3 fruit fly cellular contexts compared by ENCODE assay signal in genomic region chr2L:14552141-14552748, dm6.
TF ChIP-seq lines count a peak whose summit lies in the region.

No protein-coding gene starts in this region.

TF ChIP-seq in whole organism, embryonic, 481 proteins besides CTCF, POLR2A, EP300 and RAD21 (continued from another document and continues in another):
- no peak for TF ChIP-seq Hey (tag; optimal IDR thresholded peaks at IDR 0.05; lab: Kevin White, UChicago)
- peak; percentile 63 for TF ChIP-seq row (GFP tag; IDR thresholded peaks at IDR 0.05; lab: Robert Waterston, UW)
- TF ChIP-seq klu (GFP tag; IDR thresholded peaks at IDR 0.05; lab: Robert Waterston, UW): no peak
- TF ChIP-seq Nf-YC (tag; optimal IDR thresholded peaks at IDR 0.05; lab: Kevin White, UChicago): no peak
- TF ChIP-seq NfI (GFP tag; optimal IDR thresholded peaks at IDR 0.05; lab: Kevin White, UChicago): peak; percentile 36
- TF ChIP-seq Stat92E (GFP tag; optimal IDR thresholded peaks at IDR 0.05; lab: Kevin White, UChicago): no peak
- TF ChIP-seq fd3F (GFP tag; optimal IDR thresholded peaks at IDR 0.05; lab: Kevin White, UChicago): no peak
- peak; percentile 70 for TF ChIP-seq CG10979 (tag; optimal IDR thresholded peaks at IDR 0.05; lab: Kevin White, UChicago)
- no peak for TF ChIP-seq CG18011 (GFP tag; optimal IDR thresholded peaks at IDR 0.05; lab: Kevin White, UChicago)
- peak; percentile 61 for TF ChIP-seq CG15601 (tag; optimal IDR thresholded peaks at IDR 0.05; lab: Kevin White, UChicago)
- TF ChIP-seq tx (GFP tag; optimal IDR thresholded peaks at IDR 0.05; lab: Kevin White, UChicago): peak; percentile 50
- TF ChIP-seq Neu2 (GFP tag; optimal IDR thresholded peaks at IDR 0.05; lab: Kevin White, UChicago; ENCODE audit: borderline replicate concordance): peak; percentile 51
- TF ChIP-seq Aef1 (GFP tag; IDR thresholded peaks at IDR 0.05; lab: Robert Waterston, UW): 0 out of 3 replicates have a peak, but pooled peaks have one; percentile 27
- TF ChIP-seq CG2875 (GFP tag; optimal IDR thresholded peaks at IDR 0.05; lab: Kevin White, UChicago): peak; percentile 62
- peak; percentile 32 for TF ChIP-seq ewg (GFP tag; optimal IDR thresholded peaks at IDR 0.05; lab: Kevin White, UChicago)
- peak; percentile 45 for TF ChIP-seq NK7.1 (GFP tag; optimal IDR thresholded peaks at IDR 0.05; lab: Kevin White, UChicago)
- peak; percentile 48 for TF ChIP-seq cato (GFP tag; optimal IDR thresholded peaks at IDR 0.05; lab: Kevin White, UChicago; ENCODE audit: borderline replicate concordance)
- peak; percentile 17 for TF ChIP-seq chn (GFP tag; optimal IDR thresholded peaks at IDR 0.05; lab: Kevin White, UChicago)
- peak; percentile 30 for TF ChIP-seq stwl (tag; optimal IDR thresholded peaks at IDR 0.05; lab: Kevin White, UChicago)
- TF ChIP-seq btn (GFP tag; optimal IDR thresholded peaks at IDR 0.05; lab: Kevin White, UChicago): peak; percentile 50
- no peak for TF ChIP-seq GATAe (GFP tag; conservative IDR thresholded peaks at IDR 0.05; lab: Robert Waterston, UW)
- TF ChIP-seq Doc3 (GFP tag; IDR thresholded peaks at IDR 0.05; lab: Robert Waterston, UW; ENCODE audit: partially characterized antibody): no peak
- TF ChIP-seq Gug (GFP tag; IDR thresholded peaks at IDR 0.05; lab: Robert Waterston, UW): peak; percentile 14; the same call in 1 of the 4 replicates
- peak; percentile 85 for TF ChIP-seq CG9727 (GFP tag; optimal IDR thresholded peaks at IDR 0.05; lab: Kevin White, UChicago)
- TF ChIP-seq Doc2 (GFP tag; IDR thresholded peaks at IDR 0.05; lab: Robert Waterston, UW): no peak
- TF ChIP-seq sc (optimal IDR thresholded peaks at IDR 0.05; lab: Kevin White, UChicago): no peak
- TF ChIP-seq sc (GFP tag; optimal IDR thresholded peaks at IDR 0.05; lab: Kevin White, UChicago): peak; percentile 50
- no peak for TF ChIP-seq sr (GFP tag; IDR thresholded peaks at IDR 0.05; lab: Robert Waterston, UW)
- peak; percentile 42 for TF ChIP-seq Spps (tag; optimal IDR thresholded peaks at IDR 0.05; lab: Kevin White, UChicago)
- peak; percentile 42; the same call in 1 of the 2 replicates for TF ChIP-seq CG11696 (GFP tag; IDR thresholded peaks at IDR 0.05; lab: Robert Waterston, UW)
- TF ChIP-seq CG17359 (tag; optimal IDR thresholded peaks at IDR 0.05; lab: Kevin White, UChicago): peak; percentile 61
- TF ChIP-seq Sox100B (GFP tag; optimal IDR thresholded peaks at IDR 0.05; lab: Kevin White, UChicago): peak; percentile 32
- TF ChIP-seq CG11398 (GFP tag; optimal IDR thresholded peaks at IDR 0.05; lab: Kevin White, UChicago): peak; percentile 51
- no peak for TF ChIP-seq C15 (GFP tag; IDR thresholded peaks at IDR 0.05; lab: Robert Waterston, UW)
- peak; percentile 8 for TF ChIP-seq CG18764 (GFP tag; optimal IDR thresholded peaks at IDR 0.05; lab: Kevin White, UChicago)
- no peak for TF ChIP-seq tna (GFP tag; IDR thresholded peaks at IDR 0.05; lab: Robert Waterston, UW; ENCODE audit: partially characterized antibody)
- no peak for TF ChIP-seq CG32767 (GFP tag; IDR thresholded peaks at IDR 0.05; lab: Robert Waterston, UW)
- TF ChIP-seq Hmr (GFP tag; optimal IDR thresholded peaks at IDR 0.05; lab: Kevin White, UChicago): peak; percentile 33
- TF ChIP-seq CG4730 (GFP tag; IDR thresholded peaks at IDR 0.05; lab: Robert Waterston, UW): peak; percentile 38
- TF ChIP-seq CG18262 (tag; optimal IDR thresholded peaks at IDR 0.05; lab: Kevin White, UChicago): peak; percentile 79
- TF ChIP-seq HmgZ (tag; optimal IDR thresholded peaks at IDR 0.05; lab: Kevin White, UChicago): peak; percentile 15
- no peak for TF ChIP-seq Dp (GFP tag; optimal IDR thresholded peaks at IDR 0.05; lab: Kevin White, UChicago)
- peak; percentile 63 for TF ChIP-seq CG4424 (GFP tag; optimal IDR thresholded peaks at IDR 0.05; lab: Kevin White, UChicago)

TF ChIP-seq in whole organism, prepupa, 60 proteins besides CTCF, POLR2A, EP300 and RAD21 (continued from another document):
- TF ChIP-seq dac (GFP tag; optimal IDR thresholded peaks at IDR 0.05; lab: Kevin White, UChicago) (no peak), CG1621 (tag; optimal IDR thresholded peaks at IDR 0.05; lab: Kevin White, UChicago) (peak; percentile 92), Eip75B (GFP tag; optimal IDR thresholded peaks at IDR 0.05; lab: Kevin White, UChicago) (peak; percentile 81), cyc (GFP tag; optimal IDR thresholded peaks at IDR 0.05; lab: Kevin White, UChicago) (peak; percentile 94), salr (GFP tag; optimal IDR thresholded peaks at IDR 0.05; lab: Kevin White, UChicago) (peak; percentile 74 to 85), CG16779 (tag; optimal IDR thresholded peaks at IDR 0.05; lab: Kevin White, UChicago) (peak; percentile 57), CG4318 (GFP tag; optimal IDR thresholded peaks at IDR 0.05; lab: Kevin White, UChicago) (peak; percentile 51), net (GFP tag; optimal IDR thresholded peaks at IDR 0.05; lab: Kevin White, UChicago) (peak; percentile 85), CG10669 (GFP tag; optimal IDR thresholded peaks at IDR 0.05; lab: Kevin White, UChicago) (peak; percentile 94), Sox102F (GFP tag; optimal IDR thresholded peaks at IDR 0.05; lab: Kevin White, UChicago) (peak; percentile 95), fd85E (GFP tag; optimal IDR thresholded peaks at IDR 0.05; lab: Kevin White, UChicago) (peak; percentile 61), acj6 (GFP tag; optimal IDR thresholded peaks at IDR 0.05; lab: Kevin White, UChicago) (peak; percentile 91), Blimp-1 (GFP tag; optimal IDR thresholded peaks at IDR 0.05; lab: Kevin White, UChicago) (peak; percentile 81), CG8632 (GFP tag; optimal IDR thresholded peaks at IDR 0.05; lab: Kevin White, UChicago) (peak; percentile 88), Eip93F (GFP tag; optimal IDR thresholded peaks at IDR 0.05; lab: Kevin White, UChicago) (peak; percentile 82), CG6808 (GFP tag; optimal IDR thresholded peaks at IDR 0.05; lab: Kevin White, UChicago) (peak; percentile 89), CG3919 (GFP tag; optimal IDR thresholded peaks at IDR 0.05; lab: Kevin White, UChicago) (peak; percentile 95), CG6854 (GFP tag; optimal IDR thresholded peaks at IDR 0.05; lab: Kevin White, UChicago) (peak; percentile 65), svp (GFP tag; lab: Kevin White, UChicago) (peak; percentile 97), esn (GFP tag; optimal IDR thresholded peaks at IDR 0.05; lab: Kevin White, UChicago) (peak; percentile 95), Ets21C (GFP tag; optimal IDR thresholded peaks at IDR 0.05; lab: Kevin White, UChicago) (peak; percentile 86), CG6163 (GFP tag; IDR thresholded peaks at IDR 0.05; lab: Robert Waterston, UW) (peak; percentile 92), CG8319 (GFP tag; optimal IDR thresholded peaks at IDR 0.05; lab: Kevin White, UChicago) (peak; percentile 84), Hr39 (GFP tag; optimal IDR thresholded peaks at IDR 0.05; lab: Kevin White, UChicago) (peak; percentile 95), Lpt (GFP tag; optimal IDR thresholded peaks at IDR 0.05; lab: Kevin White, UChicago) (peak; percentile 59), CG32006 (GFP tag; optimal IDR thresholded peaks at IDR 0.05; lab: Kevin White, UChicago) (peak; percentile 74), spab (GFP tag; optimal IDR thresholded peaks at IDR 0.05; lab: Kevin White, UChicago) (peak; percentile 90), CG9139 (GFP tag; optimal IDR thresholded peaks at IDR 0.05; lab: Kevin White, UChicago) (peak; percentile 82), Hr4 (GFP tag; optimal IDR thresholded peaks at IDR 0.05; lab: Kevin White, UChicago) (peak; percentile 77), CG10631 (GFP tag; optimal IDR thresholded peaks at IDR 0.05; lab: Kevin White, UChicago) (peak; percentile 89), fkh (GFP tag; optimal IDR thresholded peaks at IDR 0.05; lab: Kevin White, UChicago) (no peak), CG3032 (tag; optimal IDR thresholded peaks at IDR 0.05; lab: Kevin White, UChicago) (peak; percentile 92), dsx (GFP tag; optimal IDR thresholded peaks at IDR 0.05; lab: Kevin White, UChicago; ENCODE audit: poor library complexity, severe bottlenecking) (peak; percentile 90), Hr38 (GFP tag; optimal IDR thresholded peaks at IDR 0.05; lab: Kevin White, UChicago) (no peak), CG11902 (GFP tag; optimal IDR thresholded peaks at IDR 0.05; lab: Kevin White, UChicago) (peak; percentile 82), achi (GFP tag; optimal IDR thresholded peaks at IDR 0.05; lab: Kevin White, UChicago) (peak; percentile 91)
TF ChIP-seq in whole organism, prepupa: peak in this region for 57.

TF ChIP-seq in whole organism, wandering third instar larva, 38 proteins besides CTCF, POLR2A, EP300 and RAD21 (continued from another document):
- TF ChIP-seq HLH106 (tag; optimal IDR thresholded peaks at IDR 0.05; lab: Kevin White, UChicago) (peak; percentile 94), Abd-B (GFP tag; optimal IDR thresholded peaks at IDR 0.05; lab: Kevin White, UChicago) (no peak), jim (GFP tag; optimal IDR thresholded peaks at IDR 0.05; lab: Kevin White, UChicago) (no peak), Jra (GFP tag; optimal IDR thresholded peaks at IDR 0.05; lab: Kevin White, UChicago) (peak; percentile 88), Myc (optimal IDR thresholded peaks at IDR 0.05; lab: Kevin White, UChicago) (no peak), Sp1 (GFP tag; optimal IDR thresholded peaks at IDR 0.05; lab: Kevin White, UChicago) (peak; percentile 93), br (GFP tag; optimal IDR thresholded peaks at IDR 0.05; lab: Kevin White, UChicago) (peak; percentile 94), woc (GFP tag; optimal IDR thresholded peaks at IDR 0.05; lab: Kevin White, UChicago) (peak; percentile 90), CG32264 (GFP tag; optimal IDR thresholded peaks at IDR 0.05; lab: Kevin White, UChicago) (peak; percentile 91)
TF ChIP-seq in whole organism, wandering third instar larva: peak in this region for 25.
